Worm (Caenorhabditis elegans) whole organism, young adult: ENCODE data around the gene fbxa-167.

Source experiments
- B0019.2 ChIP-seq: fragments of 200-800 bp; sonication (Bioruptor generic); conservative IDR thresholded peaks from 2 replicates; pipeline ENCODE4 v1.3.6; 2022; ENCODE audit warnings: missing genetic modification reagents, missing genetic modification characterization, missing compliant biosample characterization
- C06A6.2 ChIP-seq: fragments of 200-800 bp; sonication (Bioruptor generic); conservative IDR thresholded peaks from 2 replicates; pipeline ENCODE4 v1.3.6; 2022; ENCODE audit warnings: missing genetic modification characterization, missing compliant biosample characterization
- C17E4.6 ChIP-seq: fragments of 200-800 bp; sonication (Bioruptor generic); IDR thresholded peaks from 2 replicates; pipeline ENCODE4 v1.3.6; 2022; ENCODE audit warnings: missing genetic modification reagents, missing genetic modification characterization, missing compliant biosample characterization
- D2030.7 ChIP-seq: fragments of 200-800 bp; sonication (Bioruptor generic); IDR thresholded peaks from 2 replicates; pipeline ENCODE4 v1.3.6; 2022; ENCODE audit warnings: missing genetic modification reagents, missing genetic modification characterization, missing compliant biosample characterization
- F33H1.4 ChIP-seq: fragments of 200-800 bp; sonication (Bioruptor generic); IDR thresholded peaks from 2 replicates; pipeline ENCODE4 v1.3.6; 2022; ENCODE audit warnings: missing genetic modification reagents, missing genetic modification characterization, missing compliant biosample characterization
- F49E8.2 ChIP-seq: sonication (generic microtip); optimal IDR thresholded peaks from 3 replicates; lab custom pipeline; 2017; ENCODE audit warnings: missing genetic modification characterization, mild to moderate bottlenecking, missing compliant biosample characterization, antibody characterized with exemption, moderate library complexity; ENCODE audit not compliant: insufficient read depth
- K12H6.12 ChIP-seq: fragments of 200-800 bp; sonication (Bioruptor generic); optimal IDR thresholded peaks from 2 replicates; lab custom pipeline; 2018; ENCODE audit warnings: mild to moderate bottlenecking, missing genetic modification characterization, missing compliant biosample characterization
- T07F8.4 ChIP-seq: sonication (generic microtip); optimal IDR thresholded peaks from 2 replicates; lab custom pipeline; 2016; ENCODE audit warnings: mild to moderate bottlenecking, missing genetic modification characterization, moderate library complexity, missing compliant biosample characterization
- Y53F4B.3 ChIP-seq: fragments of 200-800 bp; sonication (Bioruptor generic); IDR thresholded peaks from 2 replicates; pipeline ENCODE4 v1.3.6; 2022; ENCODE audit warnings: missing genetic modification reagents, missing genetic modification characterization, missing compliant biosample characterization
- Y79H2A.3 ChIP-seq: fragments of 200-800 bp; sonication (Bioruptor generic); conservative IDR thresholded peaks from 2 replicates; pipeline ENCODE4 v1.3.6; 2022; ENCODE audit warnings: missing genetic modification reagents, missing genetic modification characterization, missing compliant biosample characterization
- Y95B8A.8 ChIP-seq: fragments of 200-800 bp; sonication (Bioruptor generic); IDR thresholded peaks from 2 replicates; pipeline ENCODE4 v1.3.6; 2022; ENCODE audit warnings: missing genetic modification reagents, missing genetic modification characterization, missing compliant biosample characterization
- cebp-1 ChIP-seq, 2 experiments: fragments of 200-800 bp in 1 of 2; sonication (Bioruptor generic) in 1 of 2; sonication (generic microtip) in 1 of 2; IDR thresholded peaks in 1 of 2; optimal IDR thresholded peaks in 1 of 2; 2 replicates each; pipeline versions ENCODE4 v1.3.6 to Lab custom; 2017 to 2022; ENCODE audit warnings: missing compliant biosample characterization in 2 of 2, missing genetic modification characterization in 2 of 2, mild to moderate bottlenecking in 1 of 2, missing genetic modification reagents in 1 of 2, moderate library complexity in 1 of 2
- cebp-2 ChIP-seq: fragments of 200-800 bp; sonication (Bioruptor generic); IDR thresholded peaks from 2 replicates; pipeline ENCODE4 v1.3.6; 2022; ENCODE audit warnings: missing genetic modification characterization, missing compliant biosample characterization
- ceh-79 ChIP-seq: sonication (generic microtip); optimal IDR thresholded peaks from 2 replicates; lab custom pipeline; 2017; ENCODE audit warnings: mild to moderate bottlenecking, missing genetic modification characterization, missing compliant biosample characterization
- ceh-91 ChIP-seq: fragments of 200-800 bp; sonication (Bioruptor generic); IDR thresholded peaks from 2 replicates; pipeline ENCODE4 v1.3.6; 2022; ENCODE audit warnings: missing genetic modification reagents, missing genetic modification characterization, missing compliant biosample characterization
- dpl-1 ChIP-seq: fragments of 150-350 bp; optimal IDR thresholded peaks from 2 replicates; lab custom pipeline; 2014; ENCODE audit warnings: missing biosample characterization, missing genetic modification reagents, missing genetic modification characterization
- efl-1 ChIP-seq: fragments of 150-350 bp; optimal IDR thresholded peaks from 2 replicates; lab custom pipeline; 2014; ENCODE audit warnings: missing biosample characterization, missing genetic modification reagents, missing genetic modification characterization
- ekl-4 ChIP-seq: fragments of 200-800 bp; sonication (Bioruptor generic); IDR thresholded peaks from 2 replicates; pipeline ENCODE4 v1.3.6; 2022; ENCODE audit warnings: missing genetic modification reagents, missing genetic modification characterization, missing compliant biosample characterization
- fkh-3 ChIP-seq: sonication (generic microtip); optimal IDR thresholded peaks from 2 replicates; lab custom pipeline; 2016; ENCODE audit warnings: mild to moderate bottlenecking, missing genetic modification characterization, missing compliant biosample characterization
- hmg-1.2 ChIP-seq: fragments of 200-800 bp; sonication (Bioruptor generic); IDR thresholded peaks from 2 replicates; pipeline ENCODE4 v1.3.6; 2022; ENCODE audit warnings: missing genetic modification reagents, missing genetic modification characterization, missing compliant biosample characterization
- hrde-1 ChIP-seq: sonication (generic microtip); optimal IDR thresholded peaks from 2 replicates; lab custom pipeline; 2016; ENCODE audit warnings: missing genetic modification characterization, mild to moderate bottlenecking, missing compliant biosample characterization, moderate library complexity, missing genotype, missing genetic modification reagents, borderline replicate concordance
- hsf-1 ChIP-seq: fragments of 200-800 bp; sonication (Bioruptor generic); IDR thresholded peaks from 2 replicates; pipeline ENCODE4 v1.3.6; 2022; ENCODE audit warnings: missing genetic modification reagents, missing genetic modification characterization, missing compliant biosample characterization
- lag-1 ChIP-seq: fragments of 200-800 bp; sonication (Bioruptor generic); IDR thresholded peaks from 2 replicates; pipeline ENCODE4 v1.3.6; 2022; ENCODE audit warnings: missing genetic modification reagents, missing genetic modification characterization, missing compliant biosample characterization
- lin-35 ChIP-seq, 3 experiments: fragments of 150-350 bp in 2 of 3; sonication (generic microtip) in 1 of 3; optimal IDR thresholded peaks; 2 replicates each; lab custom pipeline; 2014 to 2018; ENCODE audit warnings: missing biosample characterization in 3 of 3, missing genetic modification characterization in 3 of 3, missing genetic modification reagents in 3 of 3
- lin-54 ChIP-seq: fragments of 200-800 bp; sonication (Bioruptor generic); optimal IDR thresholded peaks from 2 replicates; lab custom pipeline; 2018; ENCODE audit warnings: mild to moderate bottlenecking, missing genetic modification characterization, missing compliant biosample characterization
- lsl-1 ChIP-seq: fragments of 200-800 bp; sonication (Bioruptor generic); optimal IDR thresholded peaks from 2 replicates; lab custom pipeline; 2018; ENCODE audit warnings: mild to moderate bottlenecking, missing genetic modification characterization, moderate library complexity, missing compliant biosample characterization
- madf-8 ChIP-seq: fragments of 200-800 bp; sonication (Bioruptor generic); conservative IDR thresholded peaks from 2 replicates; pipeline ENCODE4 v1.3.6; 2022; ENCODE audit warnings: missing genetic modification reagents, missing genetic modification characterization, missing compliant biosample characterization
- mcd-1 ChIP-seq: fragments of 200-800 bp; sonication (Bioruptor generic); IDR thresholded peaks from 2 replicates; pipeline ENCODE4 v1.3.6; 2022; ENCODE audit warnings: missing genetic modification reagents, missing genetic modification characterization, missing compliant biosample characterization
- nfya-1 ChIP-seq: sonication (generic microtip); optimal IDR thresholded peaks from 2 replicates; lab custom pipeline; 2017; ENCODE audit warnings: antibody characterized with exemption, missing compliant biosample characterization, missing genetic modification characterization, borderline replicate concordance; ENCODE audit not compliant: insufficient read depth
- pbrm-1 ChIP-seq: fragments of 200-800 bp; sonication (Bioruptor generic); IDR thresholded peaks from 2 replicates; pipeline ENCODE4 v1.3.6; 2022; ENCODE audit warnings: missing genetic modification reagents, missing genetic modification characterization, missing compliant biosample characterization
- rcor-1 ChIP-seq: fragments of 200-800 bp; sonication (Bioruptor generic); IDR thresholded peaks from 2 replicates; pipeline ENCODE4 v1.3.6; 2022; ENCODE audit warnings: missing genetic modification reagents, missing genetic modification characterization, missing compliant biosample characterization
- snpc-1.3 ChIP-seq: sonication (generic microtip); optimal IDR thresholded peaks from 2 replicates; lab custom pipeline; 2017; ENCODE audit warnings: missing genetic modification characterization, mild to moderate bottlenecking, missing compliant biosample characterization, antibody characterized with exemption, moderate library complexity, missing genotype, missing genetic modification reagents; ENCODE audit not compliant: insufficient read depth
- snpc-3.4 ChIP-seq: sonication (generic microtip); optimal IDR thresholded peaks from 2 replicates; lab custom pipeline; 2017; ENCODE audit warnings: missing genetic modification characterization, mild to moderate bottlenecking, missing compliant biosample characterization, antibody characterized with exemption, moderate library complexity, missing genotype, missing genetic modification reagents
- snpc-4 ChIP-seq, 5 experiments: fragments of 150-350 bp in 1 of 5; sonication (generic microtip) in 4 of 5; optimal IDR thresholded peaks; 2 replicates each; lab custom pipeline; 2014 to 2018; ENCODE audit warnings: missing genetic modification characterization in 5 of 5, missing biosample characterization in 3 of 5, antibody characterized with exemption in 2 of 5, mild to moderate bottlenecking in 2 of 5, missing compliant biosample characterization in 2 of 5, missing genotype in 2 of 5, moderate library complexity in 2 of 5, missing genetic modification reagents in 1 of 5
- tbp1 ChIP-seq: fragments of 200-800 bp; sonication (Bioruptor generic); optimal IDR thresholded peaks from 2 replicates; lab custom pipeline; 2018; ENCODE audit warnings: mild to moderate bottlenecking, missing genetic modification characterization, missing compliant biosample characterization
- tlf-1 ChIP-seq: fragments of 200-800 bp; sonication (Bioruptor generic); optimal IDR thresholded peaks from 2 replicates; lab custom pipeline; 2018; ENCODE audit warnings: mild to moderate bottlenecking, missing genetic modification characterization, missing compliant biosample characterization
- unc-62 ChIP-seq: fragments of 150-350 bp; optimal IDR thresholded peaks from 2 replicates; lab custom pipeline; 2014; ENCODE audit warnings: missing biosample characterization, missing genetic modification reagents, missing genetic modification characterization
- xnd-1 ChIP-seq: sonication (generic microtip); optimal IDR thresholded peaks from 2 replicates; lab custom pipeline; 2016; ENCODE audit warnings: missing genotype, missing genetic modification reagents, missing genetic modification characterization, missing compliant biosample characterization

fbxa-167 gene

ce11 chrII:13641311-13641710 is at the start of gene fbxa-167:
TSS of gene fbxa-167 (plus strand) at chrII:13641489.
- peak; percentile 58; the same call in 1 of the 2 replicates for TF ChIP-seq hmg-1.2 (GFP tag; lab: Robert Waterston, UW)
- TF ChIP-seq ceh-79 (tag; lab: Kevin White, UChicago), result no peak

- TF ChIP-seq hmg-1.2 (GFP tag; lab: Robert Waterston, UW) (peak; percentile 62; the same call in 1 of the 2 replicates), nfya-1 (no peak), efl-1 (GFP tag; lab: Kevin White, UChicago) (no peak), ekl-4 (GFP tag; lab: Robert Waterston, UW) (no peak), unc-62 (GFP tag; lab: Kevin White, UChicago) (no peak), Y53F4B.3 (GFP tag; lab: Robert Waterston, UW) (no peak)
These were observed 47.5 kb upstream of the fbxa-167 start, which contains the start of gene clec-146 for ce11 chrII:13593659-13594221. TSS of gene clec-146 (minus strand) at chrII:13593774.

DNA sequence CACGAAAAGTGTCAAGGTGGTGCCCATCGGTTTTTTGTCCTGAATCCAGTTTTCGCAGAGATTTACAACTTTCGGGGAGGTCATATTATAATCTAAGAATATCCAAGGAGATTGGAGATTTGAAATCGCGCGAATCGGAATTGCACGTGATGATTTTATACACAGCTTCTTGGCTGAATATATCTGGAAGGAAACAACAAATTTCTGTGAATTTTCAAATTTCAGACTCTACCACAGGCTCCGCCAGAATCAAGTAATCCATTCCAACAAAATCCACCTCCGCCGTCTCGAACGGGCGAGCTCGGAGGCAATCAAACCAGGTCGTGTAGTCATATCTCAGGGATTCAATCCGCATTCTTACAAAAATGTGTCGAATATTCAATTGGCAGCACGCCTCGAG is 46.0 kb upstream of the fbxa-167 start:
- no peak for TF ChIP-seq cebp-2 (GFP tag; lab: Robert Waterston, UW)
- no peak for TF ChIP-seq snpc-3.4 (tag; lab: Kevin White, UChicago)
- TF ChIP-seq, all 124 proteins: peak for 0

DNA sequence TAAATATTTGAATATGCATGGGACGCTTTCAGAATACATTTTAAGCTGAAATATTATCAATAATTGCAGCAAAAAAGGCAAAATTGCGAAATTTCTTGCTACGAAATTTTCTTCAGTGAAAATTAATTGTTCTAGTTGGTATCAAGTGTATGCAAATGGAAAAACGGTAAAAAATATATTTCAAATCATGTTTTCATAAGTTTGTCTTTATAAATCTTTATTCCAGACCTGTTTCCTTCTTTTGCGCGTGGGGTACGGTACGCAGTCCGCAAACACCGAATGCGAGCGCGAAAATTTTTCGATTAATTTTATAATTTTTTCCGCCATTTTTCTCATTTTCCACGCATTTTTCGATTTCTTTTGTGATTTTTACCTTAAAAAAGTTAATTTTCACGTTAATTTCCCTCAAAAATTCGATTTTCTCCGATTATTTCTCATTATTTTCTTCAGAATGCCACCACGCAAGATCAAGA is 44.7 kb upstream of the fbxa-167 start, which contains the start of the genes fbxc-23 and csc-1:
TSS of gene fbxc-23 (minus strand) at position 51 of the 473 bp plus-strand sequence.
TSS of gene csc-1 (plus strand) at position 451 of the 473 bp plus-strand sequence.
- TF ChIP-seq lsl-1 (GFP tag; lab: Kevin White, UChicago), result peak; percentile 92
- TF ChIP-seq cebp-1 (GFP tag; IDR thresholded peaks at IDR 0.05; lab: Robert Waterston, UW), result no peak
- peak; percentile 34 for TF ChIP-seq cebp-1 (tag; optimal IDR thresholded peaks at IDR 0.05; lab: Kevin White, UChicago)
- peak in 2 of 3 experiments; percentile 77 to 78 for TF ChIP-seq lin-35 (GFP tag; optimal IDR thresholded peaks at IDR 0.05; lab: Kevin White, UChicago)
- peak; percentile 96 for TF ChIP-seq efl-1 (GFP tag; lab: Kevin White, UChicago)
- TF ChIP-seq hmg-1.2 (GFP tag; lab: Robert Waterston, UW), result peak; percentile 49; the same call in 1 of the 2 replicates
- no peak for TF ChIP-seq fkh-3
- TF ChIP-seq Y53F4B.3 (GFP tag; lab: Robert Waterston, UW), result no peak
- TF ChIP-seq xnd-1 (tag; lab: Kevin White, UChicago), result peak; percentile 92
- no peak for TF ChIP-seq C06A6.2 (GFP tag; lab: Robert Waterston, UW)
- peak; percentile 61; the same call in 1 of the 2 replicates for TF ChIP-seq rcor-1
- TF ChIP-seq hrde-1 (tag; lab: Kevin White, UChicago), result no peak
- TF ChIP-seq madf-8 (GFP tag; lab: Robert Waterston, UW), result peak; percentile 99
- peak; percentile 24 for TF ChIP-seq tbp1 (GFP tag; lab: Kevin White, UChicago)
- TF ChIP-seq pbrm-1 (GFP tag; lab: Robert Waterston, UW), result 0 out of 2 replicates have a peak, but pooled peaks have one; percentile 10
- peak; percentile 41 for TF ChIP-seq tlf-1 (GFP tag; lab: Kevin White, UChicago)
- no peak for TF ChIP-seq lag-1 (GFP tag; lab: Robert Waterston, UW)
- TF ChIP-seq K12H6.12, result no peak
- no peak for TF ChIP-seq Y79H2A.3 (GFP tag; lab: Robert Waterston, UW)
- no peak for TF ChIP-seq T07F8.4 (tag; lab: Kevin White, UChicago)
- TF ChIP-seq ceh-91 (GFP tag; lab: Robert Waterston, UW), result peak; percentile 91
- TF ChIP-seq F49E8.2 (tag; lab: Kevin White, UChicago), result peak; percentile 62
- 0 out of 2 replicates have a peak, but pooled peaks have one; percentile 41 for TF ChIP-seq hsf-1 (GFP tag; lab: Robert Waterston, UW)
- TF ChIP-seq D2030.7 (GFP tag; lab: Robert Waterston, UW), result peak; percentile 82
- 0 out of 2 replicates have a peak, but pooled peaks have one; percentile 8 for TF ChIP-seq C17E4.6 (GFP tag; lab: Robert Waterston, UW)
- peak; percentile 75 for TF ChIP-seq snpc-3.4 (tag; lab: Kevin White, UChicago)
- TF ChIP-seq mcd-1 (GFP tag; lab: Robert Waterston, UW), result peak; percentile 30; the same call in 1 of the 2 replicates
- TF ChIP-seq lin-54, result peak; percentile 80
- peak; percentile 47 for TF ChIP-seq snpc-1.3 (tag; lab: Kevin White, UChicago)
- TF ChIP-seq B0019.2, result peak; percentile 47; the same call in 1 of the 2 replicates
- peak; percentile 74 for TF ChIP-seq F33H1.4 (GFP tag; lab: Robert Waterston, UW)
- TF ChIP-seq dpl-1 (GFP tag; lab: Kevin White, UChicago), result peak; percentile 88
- TF ChIP-seq snpc-4 (GFP tag; optimal IDR thresholded peaks at IDR 0.05; lab: Kevin White, UChicago), result no peak
- peak in 3 of 4 experiments; percentile 15 to 76 (median 53) for TF ChIP-seq snpc-4 (tag; optimal IDR thresholded peaks at IDR 0.05; lab: Kevin White, UChicago)
- peak; percentile 44; the same call in 1 of the 2 replicates for TF ChIP-seq Y95B8A.8 (GFP tag; lab: Robert Waterston, UW)
